ENCODE assay signal across 1 worm cellular context in the genomic region with DNA sequence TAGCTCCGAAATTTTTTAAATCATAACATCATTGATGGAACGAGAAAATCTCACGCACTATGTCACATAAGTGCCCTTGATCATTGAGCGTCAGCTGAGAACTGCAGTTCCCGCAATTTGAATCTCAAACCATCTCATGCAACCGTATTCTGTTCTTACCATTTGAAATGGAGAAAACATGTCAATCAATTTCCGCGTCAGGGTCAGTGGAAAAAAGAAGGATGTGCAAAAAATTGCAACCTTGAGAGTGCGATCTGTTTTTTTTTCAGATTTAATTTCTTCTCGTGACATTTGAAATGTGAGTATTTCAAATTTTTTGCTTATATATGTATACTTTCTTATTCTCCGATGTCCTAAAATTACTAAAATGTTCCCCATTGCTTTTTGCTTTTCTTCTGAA.
TF ChIP-seq lines count a peak whose summit lies in the region.

No protein-coding gene starts in this region.

TF ChIP-seq in whole organism, L1 larva, 84 proteins besides CTCF, POLR2A, EP300 and RAD21 (continued from another document):
- TF ChIP-seq nhr-71 (tag; optimal IDR thresholded peaks at IDR 0.05; lab: Kevin White, UChicago) (peak; percentile 16), lin-39 (tag; optimal IDR thresholded peaks at IDR 0.05; lab: Kevin White, UChicago) (no peak), fos-1 (tag; optimal IDR thresholded peaks at IDR 0.05; lab: Kevin White, UChicago) (no peak), irx-1 (tag; optimal IDR thresholded peaks at IDR 0.05; lab: Kevin White, UChicago) (no peak), nhr-84 (tag; optimal IDR thresholded peaks at IDR 0.05; lab: Kevin White, UChicago) (no peak), snu-23 (GFP tag; optimal IDR thresholded peaks at IDR 0.05; lab: Kevin White, UChicago) (peak; percentile 37), C16A3.4 (tag; optimal IDR thresholded peaks at IDR 0.05; lab: Kevin White, UChicago) (no peak), ceh-90 (tag; optimal IDR thresholded peaks at IDR 0.05; lab: Kevin White, UChicago) (no peak), hpl-2 (GFP tag; optimal IDR thresholded peaks at IDR 0.05; lab: Kevin White, UChicago) (no peak), ztf-4 (tag; optimal IDR thresholded peaks at IDR 0.05; lab: Kevin White, UChicago) (no peak)
TF ChIP-seq in whole organism, L1 larva: peak in this region for 5.
